Worm (Caenorhabditis elegans) whole organism, mixed stage, embryonic: ENCODE measurements around the gene C09E9.1.

Experiments
- M03D4.4 ChIP-seq: sonication (generic microtip); optimal IDR thresholded peaks from 2 replicates; lab custom pipeline; 2017; ENCODE audit warnings: mild to moderate bottlenecking, missing genetic modification characterization, missing compliant biosample characterization
- blmp-1 ChIP-seq: fragments of 150-350 bp; optimal IDR thresholded peaks from 2 replicates; lab custom pipeline; 2014; ENCODE audit warnings: missing biosample characterization, missing genetic modification characterization
- ceh-39 ChIP-seq: fragments of 150-350 bp; optimal IDR thresholded peaks from 2 replicates; lab custom pipeline; 2014; ENCODE audit warnings: missing biosample characterization, missing genetic modification characterization
- ceh-43 ChIP-seq: fragments of 200-800 bp; sonication (Bioruptor generic); optimal IDR thresholded peaks from 2 replicates; lab custom pipeline; 2018; ENCODE audit warnings: mild to moderate bottlenecking, missing genetic modification characterization, moderate library complexity, missing compliant biosample characterization
- ceh-83 ChIP-seq: fragments of 200-800 bp; sonication (Bioruptor generic); optimal IDR thresholded peaks from 2 replicates; lab custom pipeline; 2018; ENCODE audit warnings: mild to moderate bottlenecking, missing genetic modification characterization, missing compliant biosample characterization
- drap-1 ChIP-seq: fragments of 200-800 bp; sonication (Bioruptor generic); optimal IDR thresholded peaks from 3 replicates; lab custom pipeline; 2018; ENCODE audit warnings: mild to moderate bottlenecking, missing genetic modification characterization, missing compliant biosample characterization
- elt-3 ChIP-seq: fragments of 150-350 bp; optimal IDR thresholded peaks from 2 replicates; lab custom pipeline; 2014; ENCODE audit warnings: missing biosample characterization, missing genetic modification characterization
- flh-1 ChIP-seq: fragments of 200-800 bp; sonication (Bioruptor generic); optimal IDR thresholded peaks from 2 replicates; lab custom pipeline; 2018; ENCODE audit warnings: mild to moderate bottlenecking, missing genetic modification characterization, moderate library complexity, missing compliant biosample characterization
- ham-2 ChIP-seq: fragments of 200-800 bp; sonication (Bioruptor generic); optimal IDR thresholded peaks from 2 replicates; lab custom pipeline; 2018; ENCODE audit warnings: mild to moderate bottlenecking, missing genetic modification characterization, missing compliant biosample characterization
- hlh-1 ChIP-seq: fragments of 150-350 bp; optimal IDR thresholded peaks from 2 replicates; lab custom pipeline; 2014; ENCODE audit warnings: missing biosample characterization, missing genetic modification reagents, missing genetic modification characterization
- lin-13 ChIP-seq: fragments of 150-350 bp; optimal IDR thresholded peaks from 2 replicates; lab custom pipeline; 2014; ENCODE audit warnings: missing biosample characterization, missing genetic modification characterization
- lin-32 ChIP-seq: fragments of 200-800 bp; sonication (Bioruptor generic); optimal IDR thresholded peaks from 2 replicates; lab custom pipeline; 2018; ENCODE audit warnings: mild to moderate bottlenecking, missing genetic modification characterization, missing compliant biosample characterization
- lsy-2 ChIP-seq: fragments of 150-350 bp; optimal IDR thresholded peaks from 2 replicates; lab custom pipeline; 2014; ENCODE audit warnings: missing biosample characterization, missing genetic modification characterization
- mab-5 ChIP-seq: fragments of 150-350 bp; optimal IDR thresholded peaks from 2 replicates; lab custom pipeline; 2014; ENCODE audit warnings: missing biosample characterization, missing genetic modification characterization
- mep-1 ChIP-seq: fragments of 150-350 bp; optimal IDR thresholded peaks from 2 replicates; lab custom pipeline; 2017; ENCODE audit warnings: missing biosample characterization, missing genetic modification reagents, missing genetic modification characterization, inconsistent platforms
- mls-2 ChIP-seq: sonication (generic microtip); optimal IDR thresholded peaks from 2 replicates; lab custom pipeline; 2016; ENCODE audit warnings: mild to moderate bottlenecking, missing genetic modification characterization, moderate library complexity, missing compliant biosample characterization
- nhr-12 ChIP-seq: fragments of 150-350 bp; optimal IDR thresholded peaks from 2 replicates; lab custom pipeline; 2014; ENCODE audit warnings: missing biosample characterization, missing genetic modification characterization
- nhr-2 ChIP-seq: fragments of 150-350 bp; optimal IDR thresholded peaks from 2 replicates; lab custom pipeline; 2014; ENCODE audit warnings: missing biosample characterization, missing genetic modification characterization
- nhr-237 ChIP-seq: fragments of 150-350 bp; optimal IDR thresholded peaks from 2 replicates; lab custom pipeline; 2014; ENCODE audit warnings: missing biosample characterization, missing genetic modification characterization
- nhr-28 ChIP-seq: fragments of 150-350 bp; optimal IDR thresholded peaks from 2 replicates; lab custom pipeline; 2014; ENCODE audit warnings: missing biosample characterization, missing genetic modification characterization
- nhr-76 ChIP-seq: sonication (generic microtip); optimal IDR thresholded peaks from 2 replicates; lab custom pipeline; 2017; ENCODE audit warnings: missing biosample characterization, missing genetic modification characterization
- pha-4 ChIP-seq: fragments of 150-350 bp; optimal IDR thresholded peaks from 2 replicates; lab custom pipeline; 2018; ENCODE audit warnings: missing biosample characterization, missing genetic modification reagents, missing genetic modification characterization
- sem-2 ChIP-seq: fragments of 200-800 bp; sonication (Bioruptor generic); optimal IDR thresholded peaks from 2 replicates; lab custom pipeline; 2018; ENCODE audit warnings: mild to moderate bottlenecking, missing genetic modification characterization, missing compliant biosample characterization
- sptf-1 ChIP-seq: sonication (generic microtip); optimal IDR thresholded peaks from 2 replicates; lab custom pipeline; 2017; ENCODE audit warnings: mild to moderate bottlenecking, missing genetic modification characterization, moderate library complexity, missing compliant biosample characterization
- tbx-8 ChIP-seq: fragments of 200-800 bp; sonication (Bioruptor generic); optimal IDR thresholded peaks from 2 replicates; lab custom pipeline; 2018; ENCODE audit warnings: mild to moderate bottlenecking, missing genetic modification characterization, moderate library complexity, missing compliant biosample characterization
- unc-120 ChIP-seq: sonication (generic microtip); optimal IDR thresholded peaks from 2 replicates; lab custom pipeline; 2017; ENCODE audit warnings: missing genetic modification characterization, missing compliant biosample characterization; ENCODE audit not compliant: poor library complexity, severe bottlenecking
- unc-62 ChIP-seq: fragments of 150-350 bp; optimal IDR thresholded peaks from 2 replicates; lab custom pipeline; 2014; ENCODE audit warnings: missing biosample characterization, missing genetic modification reagents, missing genetic modification characterization
- zip-8 ChIP-seq: fragments of 150-350 bp; optimal IDR thresholded peaks from 2 replicates; lab custom pipeline; 2014; ENCODE audit warnings: missing biosample characterization, missing genetic modification characterization
- ztf-11 ChIP-seq: fragments of 150-350 bp; optimal IDR thresholded peaks from 2 replicates; lab custom pipeline; 2014; ENCODE audit warnings: missing biosample characterization, missing genetic modification characterization

C09E9.1 gene

ce11 chrIV:1255632-1256031, 19.0 kb upstream of the C09E9.1 start, which contains the start of gene clec-167:
clec-167 (minus strand) TSS chrIV:1255732.
- TF ChIP-seq elt-3 (tag; lab: Kevin White, UChicago) (no peak), M03D4.4 (tag; lab: Kevin White, UChicago) (no peak), lin-32 (GFP tag; lab: Kevin White, UChicago) (no peak), mep-1 (tag; lab: Kevin White, UChicago) (no peak), blmp-1 (no peak), zip-8 (tag; lab: Kevin White, UChicago) (no peak), ham-2 (GFP tag; lab: Kevin White, UChicago) (no peak)

ce11 chrIV:1256723-1257122, 17.9 kb upstream of the C09E9.1 start, which contains the start of gene clec-168:
clec-168 (plus strand) TSS chrIV:1256969.
- no peak for TF ChIP-seq lin-13 (tag; lab: Kevin White, UChicago)
- no peak for TF ChIP-seq ztf-11
- no peak for TF ChIP-seq sptf-1 (tag; lab: Kevin White, UChicago)
- no peak for TF ChIP-seq pha-4 (tag; lab: Kevin White, UChicago)
- TF ChIP-seq ceh-83 (GFP tag; lab: Kevin White, UChicago) = no peak
- no peak for TF ChIP-seq drap-1
- no peak for TF ChIP-seq ceh-43 (GFP tag; lab: Kevin White, UChicago)
- TF ChIP-seq mab-5 (tag; lab: Kevin White, UChicago) = no peak
- TF ChIP-seq nhr-237 (tag; lab: Kevin White, UChicago) = no peak
- TF ChIP-seq elt-3 (tag; lab: Kevin White, UChicago) = no peak
- TF ChIP-seq nhr-2 = no peak
- no peak for TF ChIP-seq mls-2 (tag; lab: Kevin White, UChicago)
- TF ChIP-seq lin-32 (GFP tag; lab: Kevin White, UChicago) = no peak
- TF ChIP-seq ham-2 (GFP tag; lab: Kevin White, UChicago) = no peak
- no peak for TF ChIP-seq nhr-76 (tag; lab: Kevin White, UChicago)
- no peak for TF ChIP-seq unc-62 (GFP tag; lab: Kevin White, UChicago)
- no peak for TF ChIP-seq ceh-39 (tag; lab: Kevin White, UChicago)

- TF ChIP-seq nhr-237 (tag; lab: Kevin White, UChicago) = no peak
- no peak for TF ChIP-seq unc-120 (tag; lab: Kevin White, UChicago)
- TF ChIP-seq unc-62 (GFP tag; lab: Kevin White, UChicago) = no peak
- no peak for TF ChIP-seq lin-13 (tag; lab: Kevin White, UChicago)
- TF ChIP-seq pha-4 (tag; lab: Kevin White, UChicago) = no peak
- TF ChIP-seq ceh-83 (GFP tag; lab: Kevin White, UChicago) = no peak
- TF ChIP-seq ham-2 (GFP tag; lab: Kevin White, UChicago) = no peak
- no peak for TF ChIP-seq nhr-28 (tag; lab: Kevin White, UChicago)
- TF ChIP-seq ceh-39 (tag; lab: Kevin White, UChicago) = no peak
- TF ChIP-seq nhr-12 (tag; lab: Kevin White, UChicago) = no peak
- no peak for TF ChIP-seq hlh-1
- no peak for TF ChIP-seq mls-2 (tag; lab: Kevin White, UChicago)
- no peak for TF ChIP-seq ztf-11
- TF ChIP-seq, all 35 proteins: peak for 0
These were observed 14.2 kb upstream of the C09E9.1 start for ce11 chrIV:1260474-1260873.

ce11 chrIV:1261024-1261423, 13.6 kb upstream of the C09E9.1 start, which contains the start of gene clec-169:
clec-169 (plus strand) TSS chrIV:1261324.
- TF ChIP-seq nhr-237 (tag; lab: Kevin White, UChicago) (no peak), unc-62 (GFP tag; lab: Kevin White, UChicago) (no peak), sem-2 (GFP tag; lab: Kevin White, UChicago) (no peak), lsy-2 (no peak), flh-1 (GFP tag; lab: Kevin White, UChicago) (no peak), tbx-8 (GFP tag; lab: Kevin White, UChicago) (no peak), nhr-28 (tag; lab: Kevin White, UChicago) (no peak), lin-32 (GFP tag; lab: Kevin White, UChicago) (no peak), ceh-43 (GFP tag; lab: Kevin White, UChicago) (no peak), lin-13 (tag; lab: Kevin White, UChicago) (no peak)

- no peak for TF ChIP-seq ceh-83 (GFP tag; lab: Kevin White, UChicago)
- no peak for TF ChIP-seq zip-8 (tag; lab: Kevin White, UChicago)
- no peak for TF ChIP-seq ceh-39 (tag; lab: Kevin White, UChicago)
These were observed 12.7 kb upstream of the C09E9.1 start for ce11 chrIV:1261930-1262329.
